Worm (Caenorhabditis elegans) whole organism, L2 larva: ENCODE measurements around the gene W05E10.2.

Experiments
- C34F6.9 ChIP-seq: fragments of 150-350 bp; optimal IDR thresholded peaks from 2 replicates; lab custom pipeline; 2014; ENCODE audit warnings: missing biosample characterization, missing genetic modification characterization
- F13H6.1 ChIP-seq: sonication (generic microtip); optimal IDR thresholded peaks from 2 replicates; lab custom pipeline; 2016; ENCODE audit warnings: missing genetic modification characterization, missing compliant biosample characterization
- R02D3.7 ChIP-seq: fragments of 150-350 bp; optimal IDR thresholded peaks from 2 replicates; lab custom pipeline; 2014; ENCODE audit warnings: missing biosample characterization, missing genetic modification characterization
- Y55F3AM.14 ChIP-seq: fragments of 200-800 bp; sonication (Bioruptor generic); optimal IDR thresholded peaks from 2 replicates; lab custom pipeline; 2018; ENCODE audit warnings: mild to moderate bottlenecking, missing genetic modification characterization, missing compliant biosample characterization
- ZK546.5 ChIP-seq: sonication (generic microtip); optimal IDR thresholded peaks from 2 replicates; lab custom pipeline; 2017; ENCODE audit warnings: missing biosample characterization, missing genetic modification characterization
- aly-2 ChIP-seq: fragments of 150-350 bp; optimal IDR thresholded peaks from 2 replicates; lab custom pipeline; 2014; ENCODE audit warnings: missing biosample characterization, missing genetic modification characterization
- blmp-1 ChIP-seq: sonication (generic microtip); optimal IDR thresholded peaks from 2 replicates; lab custom pipeline; 2017; ENCODE audit warnings: missing genetic modification characterization, mild to moderate bottlenecking, missing compliant biosample characterization, antibody characterized with exemption, moderate library complexity; ENCODE audit not compliant: insufficient read depth
- ceh-16 ChIP-seq: fragments of 150-350 bp; optimal IDR thresholded peaks from 2 replicates; lab custom pipeline; 2014; ENCODE audit warnings: missing biosample characterization, missing genetic modification characterization
- crh-2 ChIP-seq: sonication (generic microtip); optimal IDR thresholded peaks from 2 replicates; lab custom pipeline; 2017; ENCODE audit warnings: missing biosample characterization, missing genetic modification characterization
- dmd-4 ChIP-seq: sonication (generic microtip); optimal IDR thresholded peaks from 2 replicates; lab custom pipeline; 2017; ENCODE audit warnings: missing biosample characterization, missing genetic modification characterization
- egl-27 ChIP-seq: sonication (generic microtip); optimal IDR thresholded peaks from 3 replicates; lab custom pipeline; 2017; ENCODE audit warnings: missing biosample characterization, missing genetic modification reagents, missing genetic modification characterization
- elt-3 ChIP-seq: sonication (generic microtip); optimal IDR thresholded peaks from 2 replicates; lab custom pipeline; 2017; ENCODE audit warnings: missing biosample characterization, missing genetic modification characterization
- gmeb-1 ChIP-seq: fragments of 150-350 bp; optimal IDR thresholded peaks from 2 replicates; lab custom pipeline; 2014; ENCODE audit warnings: missing biosample characterization, missing genetic modification characterization
- lin-11 ChIP-seq: fragments of 150-350 bp; sonication (generic microtip); optimal IDR thresholded peaks from 2 replicates; lab custom pipeline; 2014; ENCODE audit warnings: missing biosample characterization, missing genetic modification characterization, inconsistent platforms, mixed read lengths
- lin-13 ChIP-seq: fragments of 150-350 bp; optimal IDR thresholded peaks from 2 replicates; lab custom pipeline; 2014; ENCODE audit warnings: missing biosample characterization, missing genetic modification reagents, missing genetic modification characterization
- lsy-2 ChIP-seq, 2 experiments: fragments of 150-350 bp in 1 of 2; sonication (generic microtip) in 1 of 2; optimal IDR thresholded peaks; 2 replicates each; lab custom pipeline; 2014 to 2017; ENCODE audit warnings: missing biosample characterization in 2 of 2, missing genetic modification characterization in 2 of 2
- mab-5 ChIP-seq: fragments of 150-350 bp; optimal IDR thresholded peaks from 2 replicates; lab custom pipeline; 2014; ENCODE audit warnings: missing biosample characterization, missing genetic modification characterization
- mdl-1 ChIP-seq, 2 experiments: fragments of 150-350 bp in 1 of 2; sonication (generic microtip) in 1 of 2; optimal IDR thresholded peaks; 2 replicates each; lab custom pipeline; 2017; ENCODE audit warnings: missing biosample characterization in 2 of 2, missing genetic modification characterization in 2 of 2
- nhr-10 ChIP-seq: sonication (generic microtip); optimal IDR thresholded peaks from 2 replicates; lab custom pipeline; 2017; ENCODE audit warnings: missing biosample characterization, missing genetic modification characterization
- nhr-11 ChIP-seq: fragments of 150-350 bp; optimal IDR thresholded peaks from 2 replicates; lab custom pipeline; 2014; ENCODE audit warnings: missing biosample characterization, missing genetic modification characterization
- nhr-129 ChIP-seq: fragments of 150-350 bp; optimal IDR thresholded peaks from 2 replicates; lab custom pipeline; 2014; ENCODE audit warnings: missing biosample characterization, missing genetic modification characterization
- nhr-23 ChIP-seq: fragments of 150-350 bp; optimal IDR thresholded peaks from 2 replicates; lab custom pipeline; 2014; ENCODE audit warnings: missing biosample characterization, missing genetic modification reagents, missing genetic modification characterization
- nhr-237 ChIP-seq: fragments of 150-350 bp; optimal IDR thresholded peaks from 2 replicates; lab custom pipeline; 2014; ENCODE audit warnings: missing biosample characterization, missing genetic modification characterization
- nhr-25 ChIP-seq: fragments of 150-350 bp; sonication (generic microtip); optimal IDR thresholded peaks from 3 replicates; lab custom pipeline; 2014; ENCODE audit warnings: missing biosample characterization, missing genetic modification characterization
- nhr-6 ChIP-seq: fragments of 150-350 bp; optimal IDR thresholded peaks from 2 replicates; lab custom pipeline; 2014; ENCODE audit warnings: missing biosample characterization, missing genetic modification characterization
- peb-1 ChIP-seq: fragments of 150-350 bp; optimal IDR thresholded peaks from 2 replicates; lab custom pipeline; 2014; ENCODE audit warnings: missing biosample characterization, missing genetic modification characterization
- sem-4 ChIP-seq: fragments of 150-350 bp; optimal IDR thresholded peaks from 2 replicates; lab custom pipeline; 2014; ENCODE audit warnings: missing biosample characterization, missing genetic modification reagents, missing genetic modification characterization
- sma-3 ChIP-seq: sonication (generic microtip); optimal IDR thresholded peaks from 2 replicates; lab custom pipeline; 2016; ENCODE audit warnings: missing genetic modification reagents, missing genetic modification characterization, missing compliant biosample characterization
- sma-9 ChIP-seq, 2 experiments: fragments of 150-350 bp in 1 of 2; sonication (generic microtip) in 1 of 2; optimal IDR thresholded peaks; 2 replicates each; lab custom pipeline; 2014 to 2016; ENCODE audit warnings: missing genetic modification characterization in 2 of 2, mild to moderate bottlenecking in 1 of 2, missing biosample characterization in 1 of 2, missing compliant biosample characterization in 1 of 2, missing genetic modification reagents in 1 of 2, moderate library complexity in 1 of 2
- snpc-4 ChIP-seq: fragments of 150-350 bp; optimal IDR thresholded peaks from 2 replicates; lab custom pipeline; 2014; ENCODE audit warnings: missing biosample characterization, missing genetic modification characterization
- unc-39 ChIP-seq: fragments of 150-350 bp; optimal IDR thresholded peaks from 2 replicates; lab custom pipeline; 2014; ENCODE audit warnings: missing biosample characterization, missing genetic modification characterization
- unc-55 ChIP-seq: fragments of 150-350 bp; sonication (generic microtip); optimal IDR thresholded peaks from 3 replicates; lab custom pipeline; 2014; ENCODE audit warnings: missing biosample characterization, missing genetic modification reagents, missing genetic modification characterization
- zag-1 ChIP-seq: fragments of 150-350 bp; optimal IDR thresholded peaks from 2 replicates; lab custom pipeline; 2014; ENCODE audit warnings: missing biosample characterization, missing genetic modification characterization
- ztf-1 ChIP-seq: fragments of 200-800 bp; sonication (Bioruptor generic); conservative IDR thresholded peaks from 2 replicates; pipeline ENCODE4 v1.3.6; 2022; ENCODE audit warnings: missing genetic modification characterization, missing compliant biosample characterization
- ztf-11 ChIP-seq: sonication (generic microtip); optimal IDR thresholded peaks from 2 replicates; lab custom pipeline; 2017; ENCODE audit warnings: missing biosample characterization, missing genetic modification characterization
- ztf-4 ChIP-seq: fragments of 150-350 bp; optimal IDR thresholded peaks from 2 replicates; lab custom pipeline; 2014; ENCODE audit warnings: missing biosample characterization, missing genetic modification characterization

The W05E10.2 gene

ce11 chrV:11686877-11687276 is at the start of gene W05E10.2:
Gene W05E10.2, plus strand, starts transcription at chrV:11687177.
- TF ChIP-seq ZK546.5: no peak
- no peak for TF ChIP-seq nhr-23
- TF ChIP-seq mab-5 (tag; lab: Kevin White, UChicago): no peak
- TF ChIP-seq nhr-11 (tag; lab: Kevin White, UChicago): no peak
- TF ChIP-seq R02D3.7 (tag; lab: Kevin White, UChicago): no peak
- no peak for TF ChIP-seq lsy-2 (tag; optimal IDR thresholded peaks at IDR 0.05; lab: Kevin White, UChicago)
- TF ChIP-seq ceh-16 (tag; lab: Kevin White, UChicago): no peak
- no peak for TF ChIP-seq elt-3 (tag; lab: Kevin White, UChicago)
- no peak for TF ChIP-seq Y55F3AM.14 (GFP tag; lab: Kevin White, UChicago)
- TF ChIP-seq ztf-4: no peak
- TF ChIP-seq lin-13 (GFP tag; lab: Kevin White, UChicago): no peak
- no peak for TF ChIP-seq nhr-10 (tag; lab: Kevin White, UChicago)
- TF ChIP-seq lin-11 (tag; lab: Kevin White, UChicago): no peak
- no peak for TF ChIP-seq nhr-25
- no peak for TF ChIP-seq sma-3 (GFP tag; lab: Kevin White, UChicago)
- TF ChIP-seq mdl-1 (tag; optimal IDR thresholded peaks at IDR 0.05; lab: Kevin White, UChicago): no peak

- no peak for TF ChIP-seq nhr-25
- TF ChIP-seq nhr-11 (tag; lab: Kevin White, UChicago): no peak
- TF ChIP-seq dmd-4: no peak
- TF ChIP-seq gmeb-1 (tag; lab: Kevin White, UChicago): no peak
- no peak for TF ChIP-seq ceh-16 (tag; lab: Kevin White, UChicago)
- no peak for TF ChIP-seq ztf-4
- TF ChIP-seq peb-1 (tag; lab: Kevin White, UChicago): no peak
- TF ChIP-seq snpc-4 (tag; lab: Kevin White, UChicago): no peak
- no peak for TF ChIP-seq ztf-1
- TF ChIP-seq lsy-2 (tag; optimal IDR thresholded peaks at IDR 0.05; lab: Kevin White, UChicago): no peak
- no peak for TF ChIP-seq F13H6.1 (tag; lab: Kevin White, UChicago)
- TF ChIP-seq aly-2: no peak
- no peak for TF ChIP-seq ztf-11
- no peak for TF ChIP-seq ZK546.5
- no peak for TF ChIP-seq R02D3.7 (tag; lab: Kevin White, UChicago)
- no peak for TF ChIP-seq unc-55
Measured at ce11 chrV:11637191-11637590, 49.8 kb upstream of the W05E10.2 start, which contains the start of gene sipa-1. Gene sipa-1, minus strand, starts transcription at chrV:11637291.

- TF ChIP-seq R02D3.7 (tag; lab: Kevin White, UChicago) (no peak), sem-4 (tag; lab: Kevin White, UChicago) (peak; percentile 46), C34F6.9 (tag; lab: Kevin White, UChicago) (peak; percentile 69), mdl-1 (tag; optimal IDR thresholded peaks at IDR 0.05; lab: Kevin White, UChicago) (peak in 1 of 2 experiments; percentile 11), zag-1 (peak; percentile 81), snpc-4 (tag; lab: Kevin White, UChicago) (peak; percentile 43), crh-2 (peak; percentile 70), Y55F3AM.14 (GFP tag; lab: Kevin White, UChicago) (peak; percentile 69), ztf-4 (peak; percentile 83), egl-27 (tag; lab: Kevin White, UChicago) (peak; percentile 42), gmeb-1 (tag; lab: Kevin White, UChicago) (no peak), nhr-11 (tag; lab: Kevin White, UChicago) (peak; percentile 42), mab-5 (tag; lab: Kevin White, UChicago) (peak; percentile 62), nhr-129 (tag; lab: Kevin White, UChicago) (peak; percentile 80), lsy-2 (tag; optimal IDR thresholded peaks at IDR 0.05; lab: Kevin White, UChicago) (peak; percentile 7 to 54), sma-9 (GFP tag; optimal IDR thresholded peaks at IDR 0.05; lab: Kevin White, UChicago) (peak; percentile 43), sma-9 (tag; optimal IDR thresholded peaks at IDR 0.05; lab: Kevin White, UChicago) (no peak), blmp-1 (peak; percentile 58), nhr-6 (peak; percentile 53), unc-39 (tag; lab: Kevin White, UChicago) (no peak), ZK546.5 (no peak), nhr-237 (no peak), unc-55 (peak; percentile 85), F13H6.1 (tag; lab: Kevin White, UChicago) (peak; percentile 90)
Measured at ce11 chrV:11638634-11639117, 48.3 kb upstream of the W05E10.2 start.
